Fruit fly (Drosophila melanogaster): ENCODE results near the gene Osi24.
A peak's percentile ranks its signal among the peaks of the same experiment; 100 is the strongest.

The Osi24 gene

DNA sequence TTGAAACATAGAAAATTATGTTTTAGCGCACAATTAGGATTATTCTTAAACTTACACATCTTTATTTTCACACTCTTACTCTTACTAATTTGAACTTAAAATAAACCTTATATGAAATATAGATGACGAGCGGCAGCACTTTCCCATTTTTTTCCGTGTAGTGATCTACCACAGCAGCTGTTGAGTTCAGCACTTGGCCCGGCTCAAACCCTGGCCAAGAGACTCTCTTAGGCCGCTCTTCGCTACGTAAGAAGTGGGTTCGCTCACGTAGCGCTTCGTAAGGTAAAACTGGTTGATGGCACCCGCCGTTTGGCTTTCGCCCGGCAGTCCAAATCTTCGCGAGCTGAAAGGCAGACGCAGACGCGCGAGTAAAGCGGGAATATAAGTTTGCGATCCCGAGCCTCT is at the start of gene Osi24 (continued):
- TF ChIP-seq Hmr (GFP tag; optimal IDR thresholded peaks at IDR 0.05), result peak; percentile 33
- TF ChIP-seq CG6854 (GFP tag; optimal IDR thresholded peaks at IDR 0.05), result no peak
- no peak for TF ChIP-seq CG42726 (GFP tag; IDR thresholded peaks at IDR 0.05; ENCODE audit: partially characterized antibody)
- no peak for TF ChIP-seq CG7745 (tag; optimal IDR thresholded peaks at IDR 0.05)
- TF ChIP-seq shn (GFP tag; optimal IDR thresholded peaks at IDR 0.05), result peak; percentile 40
- no peak for TF ChIP-seq caup (GFP tag; optimal IDR thresholded peaks at IDR 0.05; ENCODE audit: severe bottlenecking)
- TF ChIP-seq CG7987 (GFP tag; optimal IDR thresholded peaks at IDR 0.05), result no peak
- peak; percentile 32 for TF ChIP-seq zfh2 (GFP tag; optimal IDR thresholded peaks at IDR 0.05)
- peak; percentile 62; the same call in 1 of the 2 replicates for TF ChIP-seq sens-2 (GFP tag; IDR thresholded peaks at IDR 0.05)
- TF ChIP-seq CG30020 (tag; optimal IDR thresholded peaks at IDR 0.05), result no peak
- no peak for TF ChIP-seq CG17912 (GFP tag; optimal IDR thresholded peaks at IDR 0.05)
- no peak for TF ChIP-seq pita (GFP tag; optimal IDR thresholded peaks at IDR 0.05)
- peak; percentile 83 for TF ChIP-seq Sox102F (GFP tag; optimal IDR thresholded peaks at IDR 0.05)
- TF ChIP-seq sc (optimal IDR thresholded peaks at IDR 0.05), result no peak
- TF ChIP-seq sc (GFP tag; optimal IDR thresholded peaks at IDR 0.05), result peak; percentile 8
- no peak for TF ChIP-seq vfl (GFP tag; optimal IDR thresholded peaks at IDR 0.05)
- no peak for TF ChIP-seq CG1233 (GFP tag; optimal IDR thresholded peaks at IDR 0.05)
- TF ChIP-seq HmgD (GFP tag; optimal IDR thresholded peaks at IDR 0.05), result no peak
- no peak for TF ChIP-seq Sry-β (GFP tag; optimal IDR thresholded peaks at IDR 0.05)
- TF ChIP-seq aop (GFP tag; IDR thresholded peaks at IDR 0.05), result no peak
- no peak for TF ChIP-seq kay (GFP tag; optimal IDR thresholded peaks at IDR 0.05)
- TF ChIP-seq eve (GFP tag; optimal IDR thresholded peaks at IDR 0.05), result peak in 1 of 2 experiments; percentile 41
- peak; percentile 38 for TF ChIP-seq CG18599 (GFP tag; optimal IDR thresholded peaks at IDR 0.05)
- peak; percentile 48 for TF ChIP-seq wor (GFP tag; IDR thresholded peaks at IDR 0.05)
- 0 out of 2 replicates have a peak, but pooled peaks have one; percentile 29 for TF ChIP-seq CG31224 (GFP tag; IDR thresholded peaks at IDR 0.05)
- TF ChIP-seq CG2875 (GFP tag; optimal IDR thresholded peaks at IDR 0.05), result peak; percentile 30
- no peak for TF ChIP-seq CG9876 (GFP tag; optimal IDR thresholded peaks at IDR 0.05)
- TF ChIP-seq BEAF-32 (GFP tag; optimal IDR thresholded peaks at IDR 0.05), result no peak
- TF ChIP-seq ewg (GFP tag; optimal IDR thresholded peaks at IDR 0.05), result peak; percentile 52
- no peak for TF ChIP-seq CG11560 (tag; IDR thresholded peaks at IDR 0.05)
- TF ChIP-seq CoRest (tag; optimal IDR thresholded peaks at IDR 0.05), result peak; percentile 27
- no peak for TF ChIP-seq CG12071 (GFP tag; optimal IDR thresholded peaks at IDR 0.05)
- no peak for TF ChIP-seq D19A (tag; optimal IDR thresholded peaks at IDR 0.05)
- peak; percentile 31 for TF ChIP-seq corto (GFP tag; optimal IDR thresholded peaks at IDR 0.05)
- peak; percentile 56; the same call in 2 of the 3 replicates for TF ChIP-seq CG14050 (GFP tag; IDR thresholded peaks at IDR 0.05)
- TF ChIP-seq gce (GFP tag; IDR thresholded peaks at IDR 0.05), result no peak
- no peak for TF ChIP-seq CG6175 (GFP tag; IDR thresholded peaks at IDR 0.05)
- TF ChIP-seq MESR4 (GFP tag; optimal IDR thresholded peaks at IDR 0.05), result no peak
- TF ChIP-seq CG9437 (GFP tag; optimal IDR thresholded peaks at IDR 0.05), result peak; percentile 94
- peak; percentile 65 for TF ChIP-seq CG30403 (GFP tag; optimal IDR thresholded peaks at IDR 0.05)
- TF ChIP-seq CG1647 (GFP tag; optimal IDR thresholded peaks at IDR 0.05), result no peak
- peak; percentile 51 for TF ChIP-seq CG8388 (GFP tag; optimal IDR thresholded peaks at IDR 0.05)
- TF ChIP-seq CG17359 (tag; optimal IDR thresholded peaks at IDR 0.05), result peak; percentile 72
- TF ChIP-seq tap (tag; optimal IDR thresholded peaks at IDR 0.05), result peak; percentile 48
- TF ChIP-seq Taf1 (GFP tag; IDR thresholded peaks at IDR 0.05), result no peak
- TF ChIP-seq lola (GFP tag; optimal IDR thresholded peaks at IDR 0.05), result no peak
- peak; percentile 48 for TF ChIP-seq lilli (GFP tag; optimal IDR thresholded peaks at IDR 0.05)
- TF ChIP-seq CG34376 (GFP tag; optimal IDR thresholded peaks at IDR 0.05), result no peak
- peak; percentile 15 for TF ChIP-seq Max (GFP tag; optimal IDR thresholded peaks at IDR 0.05)
- TF ChIP-seq BtbVII (GFP tag; optimal IDR thresholded peaks at IDR 0.05), result no peak
- no peak for TF ChIP-seq gro (GFP tag; optimal IDR thresholded peaks at IDR 0.05)
